Worm (Caenorhabditis elegans) whole organism, young adult: ENCODE measurements around the gene skr-3.

Experiments used
- F10E7.11 ChIP-seq: sonication (generic microtip); optimal IDR thresholded peaks from 2 replicates; lab custom pipeline; 2017; ENCODE audit warnings: mild to moderate bottlenecking, missing genetic modification characterization, moderate library complexity, missing compliant biosample characterization
- ama-1 ChIP-seq, 3 experiments: fragments of 150-350 bp in 1 of 3; sonication (generic microtip) in 2 of 3; optimal IDR thresholded peaks; 2 replicates each; lab custom pipeline; 2014 to 2018; ENCODE audit warnings: missing biosample characterization in 2 of 3, missing genetic modification characterization in 2 of 3, missing genetic modification reagents in 2 of 3
- attf-6 ChIP-seq: fragments of 200-800 bp; sonication (Bioruptor generic); IDR thresholded peaks from 2 replicates; pipeline ENCODE4 v1.3.6; 2022; ENCODE audit warnings: missing genetic modification reagents, missing genetic modification characterization, missing compliant biosample characterization
- ceh-91 ChIP-seq: fragments of 200-800 bp; sonication (Bioruptor generic); IDR thresholded peaks from 2 replicates; pipeline ENCODE4 v1.3.6; 2022; ENCODE audit warnings: missing genetic modification reagents, missing genetic modification characterization, missing compliant biosample characterization
- chd-7 ChIP-seq: sonication (generic microtip); optimal IDR thresholded peaks from 2 replicates; lab custom pipeline; 2016; ENCODE audit warnings: mild to moderate bottlenecking, missing genetic modification characterization, moderate library complexity, missing compliant biosample characterization
- madf-10 ChIP-seq: sonication (generic microtip); optimal IDR thresholded peaks from 2 replicates; lab custom pipeline; 2016; ENCODE audit warnings: mild to moderate bottlenecking, missing genetic modification characterization, missing compliant biosample characterization
- nhr-27 ChIP-seq: fragments of 200-800 bp; sonication (Bioruptor generic); optimal IDR thresholded peaks from 2 replicates; lab custom pipeline; 2018; ENCODE audit warnings: mild to moderate bottlenecking, missing genetic modification characterization, moderate library complexity, missing compliant biosample characterization
- snpc-4 ChIP-seq, 5 experiments: fragments of 150-350 bp in 1 of 5; sonication (generic microtip) in 4 of 5; optimal IDR thresholded peaks; 2 replicates each; lab custom pipeline; 2014 to 2018; ENCODE audit warnings: missing genetic modification characterization in 5 of 5, missing biosample characterization in 3 of 5, antibody characterized with exemption in 2 of 5, mild to moderate bottlenecking in 2 of 5, missing compliant biosample characterization in 2 of 5, missing genotype in 2 of 5, moderate library complexity in 2 of 5, missing genetic modification reagents in 1 of 5
- ztf-3 ChIP-seq: fragments of 200-800 bp; sonication (Bioruptor generic); optimal IDR thresholded peaks from 2 replicates; lab custom pipeline; 2018; ENCODE audit warnings: mild to moderate bottlenecking, missing genetic modification characterization, missing compliant biosample characterization

DNA sequence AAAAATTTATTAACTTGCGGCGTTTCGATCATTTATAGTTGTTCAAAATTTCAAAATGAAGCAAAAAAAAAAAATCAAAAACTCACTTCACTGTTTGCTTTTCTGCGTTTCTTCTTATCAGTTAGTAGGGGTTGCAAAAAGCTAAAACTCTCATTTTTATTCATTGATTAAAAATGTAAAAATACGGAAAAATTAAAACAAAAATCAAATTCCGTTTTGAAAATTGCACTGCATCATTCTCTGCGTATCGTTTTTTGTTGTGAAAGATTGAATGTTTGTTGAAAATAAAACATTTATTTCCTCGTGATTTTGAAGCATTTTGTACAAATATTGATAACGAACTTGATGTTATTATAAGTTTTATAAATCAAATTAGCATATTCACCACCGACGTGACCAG lies 8.2 kb downstream of the skr-3 start:
- TF ChIP-seq ama-1 (optimal IDR thresholded peaks at IDR 0.05; lab: Kevin White, UChicago) (no peak), ama-1 (GFP tag; optimal IDR thresholded peaks at IDR 0.05; lab: Kevin White, UChicago) (no peak), nhr-27 (tag; lab: Kevin White, UChicago) (no peak), F10E7.11 (tag; lab: Kevin White, UChicago) (no peak), ceh-91 (GFP tag; lab: Robert Waterston, UW) (no peak), madf-10 (no peak), snpc-4 (GFP tag; optimal IDR thresholded peaks at IDR 0.05; lab: Kevin White, UChicago) (no peak), snpc-4 (tag; optimal IDR thresholded peaks at IDR 0.05; lab: Kevin White, UChicago) (no peak), chd-7 (no peak), ztf-3 (GFP tag; lab: Kevin White, UChicago) (no peak), attf-6 (GFP tag; lab: Robert Waterston, UW) (no peak)
